Worm (Caenorhabditis elegans): ENCODE measurements around the gene F42D1.4.

ce11 chrX:14793198-14793747, 13.8 kb upstream of the F42D1.4 start, which contains the start of gene sprr-2:
- no peak for TF ChIP-seq lin-13 (GFP tag; optimal IDR thresholded peaks at IDR 0.05)
- no peak for TF ChIP-seq unc-62 (GFP tag; optimal IDR thresholded peaks at IDR 0.05)
- no peak for TF ChIP-seq skn-1 (tag; optimal IDR thresholded peaks at IDR 0.05)
- TF ChIP-seq sptf-1 (tag; optimal IDR thresholded peaks at IDR 0.05), result no peak
- no peak for TF ChIP-seq aha-1 (tag; optimal IDR thresholded peaks at IDR 0.05)
- TF ChIP-seq lin-35 (GFP tag; optimal IDR thresholded peaks at IDR 0.05), result no peak
- TF ChIP-seq unc-130 (tag; optimal IDR thresholded peaks at IDR 0.05), result no peak
- no peak for TF ChIP-seq blmp-1 (tag; optimal IDR thresholded peaks at IDR 0.05)
- TF ChIP-seq snpc-4 (tag; optimal IDR thresholded peaks at IDR 0.05), result no peak
- TF ChIP-seq fkh-10 (GFP tag; optimal IDR thresholded peaks at IDR 0.05), result no peak
- TF ChIP-seq rnt-1 (tag; optimal IDR thresholded peaks at IDR 0.05), result no peak
- no peak for TF ChIP-seq ama-1 (optimal IDR thresholded peaks at IDR 0.05)
- TF ChIP-seq fos-1 (tag; optimal IDR thresholded peaks at IDR 0.05), result no peak
